Worm (Caenorhabditis elegans) whole organism, young adult: Measurements from ENCODE around the gene dnj-5.

ENCODE experiments used
- F10E7.11 ChIP-seq: sonication (generic microtip); optimal IDR thresholded peaks from 2 replicates; lab custom pipeline; 2017; ENCODE audit warnings: mild to moderate bottlenecking, missing genetic modification characterization, moderate library complexity, missing compliant biosample characterization
- F22D6.2 ChIP-seq: sonication (generic microtip); optimal IDR thresholded peaks from 2 replicates; lab custom pipeline; 2016; ENCODE audit warnings: mild to moderate bottlenecking, missing genetic modification characterization, missing compliant biosample characterization
- F37B4.10 ChIP-seq: fragments of 200-800 bp; sonication (Bioruptor generic); IDR thresholded peaks from 2 replicates; pipeline ENCODE4 v1.3.6; 2022; ENCODE audit warnings: missing genetic modification characterization, missing compliant biosample characterization
- F39B2.1 ChIP-seq: fragments of 200-800 bp; sonication (Bioruptor generic); IDR thresholded peaks from 2 replicates; pipeline ENCODE4 v1.3.6; 2022; ENCODE audit warnings: missing genetic modification reagents, missing genetic modification characterization, missing compliant biosample characterization
- F49E8.2 ChIP-seq: sonication (generic microtip); optimal IDR thresholded peaks from 3 replicates; lab custom pipeline; 2017; ENCODE audit warnings: missing genetic modification characterization, mild to moderate bottlenecking, missing compliant biosample characterization, antibody characterized with exemption, moderate library complexity; ENCODE audit not compliant: insufficient read depth
- K12H6.12 ChIP-seq: fragments of 200-800 bp; sonication (Bioruptor generic); optimal IDR thresholded peaks from 2 replicates; lab custom pipeline; 2018; ENCODE audit warnings: mild to moderate bottlenecking, missing genetic modification characterization, missing compliant biosample characterization
- T07F8.4 ChIP-seq: sonication (generic microtip); optimal IDR thresholded peaks from 2 replicates; lab custom pipeline; 2016; ENCODE audit warnings: mild to moderate bottlenecking, missing genetic modification characterization, moderate library complexity, missing compliant biosample characterization
- T26A5.8 ChIP-seq: sonication (generic microtip); optimal IDR thresholded peaks from 2 replicates; lab custom pipeline; 2016; ENCODE audit warnings: missing genetic modification characterization, missing compliant biosample characterization
- Y53G8AR.9 ChIP-seq: fragments of 200-800 bp; sonication (Bioruptor generic); conservative IDR thresholded peaks from 2 replicates; pipeline ENCODE4 v1.3.6; 2022; ENCODE audit warnings: missing genetic modification reagents, missing genetic modification characterization, missing compliant biosample characterization
- attf-3 ChIP-seq: fragments of 200-800 bp; sonication (Bioruptor generic); conservative IDR thresholded peaks from 2 replicates; pipeline ENCODE4 v1.3.6; 2022; ENCODE audit warnings: missing genetic modification reagents, missing genetic modification characterization, missing compliant biosample characterization
- attf-5 ChIP-seq: fragments of 200-800 bp; sonication (Bioruptor generic); optimal IDR thresholded peaks from 2 replicates; lab custom pipeline; 2018; ENCODE audit warnings: mild to moderate bottlenecking, missing genetic modification characterization, missing compliant biosample characterization
- cebp-1 ChIP-seq, 2 experiments: fragments of 200-800 bp in 1 of 2; sonication (Bioruptor generic) in 1 of 2; sonication (generic microtip) in 1 of 2; IDR thresholded peaks in 1 of 2; optimal IDR thresholded peaks in 1 of 2; 2 replicates each; pipeline versions ENCODE4 v1.3.6 to Lab custom; 2017 to 2022; ENCODE audit warnings: missing compliant biosample characterization in 2 of 2, missing genetic modification characterization in 2 of 2, mild to moderate bottlenecking in 1 of 2, missing genetic modification reagents in 1 of 2, moderate library complexity in 1 of 2
- ceh-79 ChIP-seq: sonication (generic microtip); optimal IDR thresholded peaks from 2 replicates; lab custom pipeline; 2017; ENCODE audit warnings: mild to moderate bottlenecking, missing genetic modification characterization, missing compliant biosample characterization
- ceh-91 ChIP-seq: fragments of 200-800 bp; sonication (Bioruptor generic); IDR thresholded peaks from 2 replicates; pipeline ENCODE4 v1.3.6; 2022; ENCODE audit warnings: missing genetic modification reagents, missing genetic modification characterization, missing compliant biosample characterization
- chd-7 ChIP-seq: sonication (generic microtip); optimal IDR thresholded peaks from 2 replicates; lab custom pipeline; 2016; ENCODE audit warnings: mild to moderate bottlenecking, missing genetic modification characterization, moderate library complexity, missing compliant biosample characterization
- dpl-1 ChIP-seq: fragments of 150-350 bp; optimal IDR thresholded peaks from 2 replicates; lab custom pipeline; 2014; ENCODE audit warnings: missing biosample characterization, missing genetic modification reagents, missing genetic modification characterization
- efl-1 ChIP-seq: fragments of 150-350 bp; optimal IDR thresholded peaks from 2 replicates; lab custom pipeline; 2014; ENCODE audit warnings: missing biosample characterization, missing genetic modification reagents, missing genetic modification characterization
- ets-4 ChIP-seq: fragments of 200-800 bp; sonication (Bioruptor generic); optimal IDR thresholded peaks from 2 replicates; lab custom pipeline; 2018; ENCODE audit warnings: mild to moderate bottlenecking, missing genetic modification characterization, missing compliant biosample characterization
- fkh-3 ChIP-seq: sonication (generic microtip); optimal IDR thresholded peaks from 2 replicates; lab custom pipeline; 2016; ENCODE audit warnings: mild to moderate bottlenecking, missing genetic modification characterization, missing compliant biosample characterization
- hlh-26 ChIP-seq: fragments of 200-800 bp; sonication (Bioruptor generic); conservative IDR thresholded peaks from 2 replicates; pipeline ENCODE4 v1.3.6; 2022; ENCODE audit warnings: missing genetic modification reagents, missing genetic modification characterization, missing compliant biosample characterization
- hsf-1 ChIP-seq: fragments of 200-800 bp; sonication (Bioruptor generic); IDR thresholded peaks from 2 replicates; pipeline ENCODE4 v1.3.6; 2022; ENCODE audit warnings: missing genetic modification reagents, missing genetic modification characterization, missing compliant biosample characterization
- lag-1 ChIP-seq: fragments of 200-800 bp; sonication (Bioruptor generic); IDR thresholded peaks from 2 replicates; pipeline ENCODE4 v1.3.6; 2022; ENCODE audit warnings: missing genetic modification reagents, missing genetic modification characterization, missing compliant biosample characterization
- let-526 ChIP-seq: fragments of 200-800 bp; sonication (Bioruptor generic); IDR thresholded peaks from 2 replicates; pipeline ENCODE4 v1.3.6; 2022; ENCODE audit warnings: missing genetic modification reagents, missing genetic modification characterization, missing compliant biosample characterization
- lin-40 ChIP-seq: sonication (generic microtip); optimal IDR thresholded peaks from 2 replicates; lab custom pipeline; 2016; ENCODE audit warnings: missing genetic modification characterization, mild to moderate bottlenecking, missing compliant biosample characterization, missing genotype, missing genetic modification reagents
- lin-54 ChIP-seq: fragments of 200-800 bp; sonication (Bioruptor generic); optimal IDR thresholded peaks from 2 replicates; lab custom pipeline; 2018; ENCODE audit warnings: mild to moderate bottlenecking, missing genetic modification characterization, missing compliant biosample characterization
- lir-1 ChIP-seq: fragments of 200-800 bp; sonication (Bioruptor generic); conservative IDR thresholded peaks from 2 replicates; pipeline ENCODE4 v1.3.6; 2022; ENCODE audit warnings: missing genetic modification reagents, missing genetic modification characterization, missing compliant biosample characterization
- lsy-27 ChIP-seq: sonication (generic microtip); optimal IDR thresholded peaks from 2 replicates; lab custom pipeline; 2017; ENCODE audit warnings: missing genetic modification characterization, mild to moderate bottlenecking, missing compliant biosample characterization, antibody characterized with exemption, missing genotype, borderline replicate concordance; ENCODE audit not compliant: insufficient read depth
- madf-10 ChIP-seq: sonication (generic microtip); optimal IDR thresholded peaks from 2 replicates; lab custom pipeline; 2016; ENCODE audit warnings: mild to moderate bottlenecking, missing genetic modification characterization, missing compliant biosample characterization
- mcd-1 ChIP-seq: fragments of 200-800 bp; sonication (Bioruptor generic); IDR thresholded peaks from 2 replicates; pipeline ENCODE4 v1.3.6; 2022; ENCODE audit warnings: missing genetic modification reagents, missing genetic modification characterization, missing compliant biosample characterization
- mel-28 ChIP-seq: sonication (generic microtip); optimal IDR thresholded peaks from 2 replicates; lab custom pipeline; 2016; ENCODE audit warnings: borderline replicate concordance, mild to moderate bottlenecking, missing genetic modification characterization, missing compliant biosample characterization
- mxl-1 ChIP-seq: sonication (generic microtip); optimal IDR thresholded peaks from 2 replicates; lab custom pipeline; 2016; ENCODE audit warnings: missing genetic modification characterization, missing compliant biosample characterization
- nfyb-1 ChIP-seq: fragments of 200-800 bp; sonication (Bioruptor generic); IDR thresholded peaks from 2 replicates; pipeline ENCODE4 v1.3.6; 2022; ENCODE audit warnings: missing genetic modification reagents, missing genetic modification characterization, missing compliant biosample characterization
- nhr-179 ChIP-seq: sonication (generic microtip); optimal IDR thresholded peaks from 2 replicates; lab custom pipeline; 2016; ENCODE audit warnings: mild to moderate bottlenecking, missing genetic modification characterization, missing compliant biosample characterization
- nhr-80 ChIP-seq: sonication (generic microtip); optimal IDR thresholded peaks from 2 replicates; lab custom pipeline; 2016; ENCODE audit warnings: missing genetic modification characterization, missing compliant biosample characterization
- pbrm-1 ChIP-seq: fragments of 200-800 bp; sonication (Bioruptor generic); IDR thresholded peaks from 2 replicates; pipeline ENCODE4 v1.3.6; 2022; ENCODE audit warnings: missing genetic modification reagents, missing genetic modification characterization, missing compliant biosample characterization
- rcor-1 ChIP-seq: fragments of 200-800 bp; sonication (Bioruptor generic); IDR thresholded peaks from 2 replicates; pipeline ENCODE4 v1.3.6; 2022; ENCODE audit warnings: missing genetic modification reagents, missing genetic modification characterization, missing compliant biosample characterization
- sea-2 ChIP-seq: fragments of 200-800 bp; sonication (Bioruptor generic); IDR thresholded peaks from 2 replicates; pipeline ENCODE4 v1.3.6; 2022; ENCODE audit warnings: missing genetic modification characterization, missing compliant biosample characterization
- snpc-4 ChIP-seq, 5 experiments: fragments of 150-350 bp in 1 of 5; sonication (generic microtip) in 4 of 5; optimal IDR thresholded peaks; 2 replicates each; lab custom pipeline; 2014 to 2018; ENCODE audit warnings: missing genetic modification characterization in 5 of 5, missing biosample characterization in 3 of 5, antibody characterized with exemption in 2 of 5, mild to moderate bottlenecking in 2 of 5, missing compliant biosample characterization in 2 of 5, missing genotype in 2 of 5, moderate library complexity in 2 of 5, missing genetic modification reagents in 1 of 5
- somi-1 ChIP-seq: fragments of 200-800 bp; sonication (Bioruptor generic); optimal IDR thresholded peaks from 2 replicates; lab custom pipeline; 2018; ENCODE audit warnings: mild to moderate bottlenecking, missing genetic modification characterization, missing compliant biosample characterization
- tbp1 ChIP-seq: fragments of 200-800 bp; sonication (Bioruptor generic); optimal IDR thresholded peaks from 2 replicates; lab custom pipeline; 2018; ENCODE audit warnings: mild to moderate bottlenecking, missing genetic modification characterization, missing compliant biosample characterization
- tlf-1 ChIP-seq: fragments of 200-800 bp; sonication (Bioruptor generic); optimal IDR thresholded peaks from 2 replicates; lab custom pipeline; 2018; ENCODE audit warnings: mild to moderate bottlenecking, missing genetic modification characterization, missing compliant biosample characterization
- unc-62 ChIP-seq: fragments of 150-350 bp; optimal IDR thresholded peaks from 2 replicates; lab custom pipeline; 2014; ENCODE audit warnings: missing biosample characterization, missing genetic modification reagents, missing genetic modification characterization
- ztf-26 ChIP-seq: sonication (generic microtip); optimal IDR thresholded peaks from 2 replicates; lab custom pipeline; 2017; ENCODE audit warnings: missing genetic modification characterization, missing compliant biosample characterization
- ztf-3 ChIP-seq: fragments of 200-800 bp; sonication (Bioruptor generic); optimal IDR thresholded peaks from 2 replicates; lab custom pipeline; 2018; ENCODE audit warnings: mild to moderate bottlenecking, missing genetic modification characterization, missing compliant biosample characterization
- ztf-6 ChIP-seq: fragments of 200-800 bp; sonication (Bioruptor generic); IDR thresholded peaks from 2 replicates; pipeline ENCODE4 v1.3.6; 2022; ENCODE audit warnings: missing genetic modification reagents, missing genetic modification characterization, missing compliant biosample characterization

dnj-5 gene

ce11 chrII:6891838-6892237, 33.7 kb upstream of the dnj-5 start:
- peak; percentile 21 for TF ChIP-seq attf-5 (GFP tag; lab: Kevin White, UChicago)
- peak; percentile 24 for TF ChIP-seq unc-62 (GFP tag; lab: Kevin White, UChicago)
- 0 out of 2 replicates have a peak, but pooled peaks have one; percentile 50 for TF ChIP-seq lir-1 (GFP tag; lab: Robert Waterston, UW)
- peak; percentile 42 for TF ChIP-seq lin-54
- TF ChIP-seq T26A5.8 (tag; lab: Kevin White, UChicago), result no peak
- peak; percentile 5 for TF ChIP-seq lin-40 (tag; lab: Kevin White, UChicago)
- TF ChIP-seq nhr-80 (tag; lab: Kevin White, UChicago), result peak; percentile 33
- TF ChIP-seq nfyb-1 (GFP tag; lab: Robert Waterston, UW), result peak; percentile 46; the same call in 1 of the 2 replicates
- TF ChIP-seq cebp-1 (GFP tag; IDR thresholded peaks at IDR 0.05; lab: Robert Waterston, UW), result no peak
- peak; percentile 35 for TF ChIP-seq cebp-1 (tag; optimal IDR thresholded peaks at IDR 0.05; lab: Kevin White, UChicago)
- no peak for TF ChIP-seq F37B4.10
- no peak for TF ChIP-seq ztf-26 (tag; lab: Kevin White, UChicago)
- no peak for TF ChIP-seq dpl-1 (GFP tag; lab: Kevin White, UChicago)
- peak; percentile 30 for TF ChIP-seq somi-1 (GFP tag; lab: Kevin White, UChicago)
- 0 out of 2 replicates have a peak, but pooled peaks have one; percentile 16 for TF ChIP-seq hsf-1 (GFP tag; lab: Robert Waterston, UW)
- peak; percentile 48; the same call in 1 of the 2 replicates for TF ChIP-seq let-526 (GFP tag; lab: Robert Waterston, UW)
- TF ChIP-seq tbp1 (GFP tag; lab: Kevin White, UChicago), result peak; percentile 36
- TF ChIP-seq, all 124 proteins: peak for 12

ce11 chrII:6891176-6891575, 33.1 kb upstream of the dnj-5 start:
- TF ChIP-seq F49E8.2 (tag; lab: Kevin White, UChicago) (no peak), tlf-1 (peak; percentile 46), mxl-1 (tag; lab: Kevin White, UChicago) (peak; percentile 1), F22D6.2 (tag; lab: Kevin White, UChicago) (peak; percentile 9), F39B2.1 (GFP tag; lab: Robert Waterston, UW) (no peak), ztf-6 (GFP tag; lab: Robert Waterston, UW) (no peak), F10E7.11 (no peak), Y53G8AR.9 (peak; percentile 63; the same call in 1 of the 2 replicates), madf-10 (tag; lab: Kevin White, UChicago) (peak; percentile 39), sea-2 (GFP tag; lab: Robert Waterston, UW) (no peak), rcor-1 (GFP tag; lab: Robert Waterston, UW) (0 out of 2 replicates have a peak, but pooled peaks have one; percentile 6), ztf-3 (peak; percentile 52), attf-3 (GFP tag; lab: Robert Waterston, UW) (no peak), lag-1 (GFP tag; lab: Robert Waterston, UW) (no peak), fkh-3 (tag; lab: Kevin White, UChicago) (no peak), K12H6.12 (peak; percentile 84), ceh-79 (tag; lab: Kevin White, UChicago) (no peak), snpc-4 (GFP tag; optimal IDR thresholded peaks at IDR 0.05; lab: Kevin White, UChicago) (no peak), snpc-4 (tag; optimal IDR thresholded peaks at IDR 0.05; lab: Kevin White, UChicago) (peak in 2 of 4 experiments; percentile 9 to 25), hlh-26 (no peak), F37B4.10 (0 out of 2 replicates have a peak, but pooled peaks have one; percentile 78), ets-4 (GFP tag; lab: Kevin White, UChicago) (no peak), lsy-27 (no peak), efl-1 (no peak), ceh-91 (GFP tag; lab: Robert Waterston, UW) (no peak), T07F8.4 (no peak), nhr-179 (no peak), chd-7 (tag; lab: Kevin White, UChicago) (peak; percentile 68), mcd-1 (peak; percentile 35; the same call in 1 of the 2 replicates), mel-28 (tag; lab: Kevin White, UChicago) (no peak), cebp-1 (GFP tag; IDR thresholded peaks at IDR 0.05; lab: Robert Waterston, UW) (no peak), cebp-1 (tag; optimal IDR thresholded peaks at IDR 0.05; lab: Kevin White, UChicago) (peak; percentile 75), pbrm-1 (no peak)
